Fruit fly (Drosophila melanogaster) whole organism, embryonic: ENCODE results near the gene GatB.

Experiments used
- Asciz ChIP-seq: fragments of 200-800 bp; sonication (Bioruptor generic); optimal IDR thresholded peaks from 2 replicates; lab custom pipeline; 2017; ENCODE audit warnings: missing biosample characterization, mild to moderate bottlenecking, missing genetic modification characterization, missing genetic modification reagents
- CG10959 ChIP-seq: fragments of 200-800 bp; sonication (Bioruptor generic); IDR thresholded peaks from 2 replicates; pipeline ENCODE4 v1.3.6; 2022; ENCODE audit warnings: missing biosample characterization, missing genetic modification characterization
- CG11456 ChIP-seq: fragments of 200-800 bp; sonication (Bioruptor generic); IDR thresholded peaks from 3 replicates; pipeline ENCODE4 v1.3.6; 2022; ENCODE audit warnings: missing biosample characterization, missing genetic modification characterization
- CG12071 ChIP-seq: fragments of 200-800 bp; sonication (Bioruptor generic); optimal IDR thresholded peaks from 3 replicates; lab custom pipeline; 2018; ENCODE audit warnings: missing biosample characterization, mild to moderate bottlenecking, missing genetic modification characterization
- CG12236 ChIP-seq: fragments of 200-800 bp; sonication (Bioruptor generic); optimal IDR thresholded peaks from 2 replicates; lab custom pipeline; 2016; ENCODE audit warnings: missing biosample characterization, missing genetic modification characterization
- CG14667 ChIP-seq: fragments of 200-800 bp; sonication (Bioruptor generic); IDR thresholded peaks from 2 replicates; pipeline ENCODE4 v1.3.6; 2022; ENCODE audit warnings: missing biosample characterization, missing genetic modification characterization
- CG17568 ChIP-seq: fragments of 200-800 bp; sonication (Bioruptor generic); optimal IDR thresholded peaks from 2 replicates; lab custom pipeline; 2018; ENCODE audit warnings: missing biosample characterization, mild to moderate bottlenecking, missing genetic modification characterization, moderate library complexity
- CG18619 ChIP-seq: fragments of 200-800 bp; sonication (Bioruptor generic); optimal IDR thresholded peaks from 3 replicates; lab custom pipeline; 2017; ENCODE audit warnings: missing biosample characterization, mild to moderate bottlenecking, missing genetic modification characterization
- CG18764 ChIP-seq: fragments of 200-800 bp; sonication (Bioruptor generic); optimal IDR thresholded peaks from 3 replicates; lab custom pipeline; 2016; ENCODE audit warnings: missing biosample characterization, missing genetic modification characterization
- CG2129 ChIP-seq: fragments of 200-800 bp; sonication (Bioruptor generic); IDR thresholded peaks from 2 replicates; pipeline ENCODE4 v1.3.6; 2022; ENCODE audit warnings: missing biosample characterization, missing genetic modification characterization; ENCODE audit not compliant: partially characterized antibody
- CG32532 ChIP-seq: fragments of 200-800 bp; sonication (Bioruptor generic); IDR thresholded peaks from 2 replicates; pipeline ENCODE4 v1.3.6; 2022; ENCODE audit warnings: missing biosample characterization, missing genetic modification characterization
- CG3407 ChIP-seq: fragments of 200-800 bp; sonication (Bioruptor generic); optimal IDR thresholded peaks from 2 replicates; lab custom pipeline; 2018; ENCODE audit warnings: missing biosample characterization, mild to moderate bottlenecking, missing genetic modification characterization
- CG34422 ChIP-seq: fragments of 200-800 bp; sonication (Bioruptor generic); IDR thresholded peaks from 3 replicates; pipeline ENCODE4 v1.3.6; 2022; ENCODE audit warnings: missing biosample characterization, missing genetic modification characterization
- CG42726 ChIP-seq: fragments of 200-800 bp; sonication (Bioruptor generic); IDR thresholded peaks from 2 replicates; pipeline ENCODE4 v1.3.6; 2022; ENCODE audit warnings: missing biosample characterization, missing genetic modification characterization; ENCODE audit not compliant: partially characterized antibody
- CG4820 ChIP-seq: fragments of 200-800 bp; sonication (Bioruptor generic); optimal IDR thresholded peaks from 3 replicates; lab custom pipeline; 2016; ENCODE audit warnings: missing biosample characterization, missing genetic modification characterization
- CG7372 ChIP-seq: fragments of 200-800 bp; sonication (Bioruptor generic); IDR thresholded peaks from 2 replicates; pipeline ENCODE4 v1.3.6; 2022; ENCODE audit warnings: missing biosample characterization, missing genetic modification characterization
- CG7556 ChIP-seq: fragments of 200-800 bp; sonication (Bioruptor generic); optimal IDR thresholded peaks from 2 replicates; lab custom pipeline; 2017; ENCODE audit warnings: missing biosample characterization, mild to moderate bottlenecking, missing genetic modification characterization
- CG7928 ChIP-seq: fragments of 200-800 bp; sonication (Bioruptor generic); optimal IDR thresholded peaks from 2 replicates; lab custom pipeline; 2017; ENCODE audit warnings: missing biosample characterization, mild to moderate bottlenecking, missing genetic modification characterization
- CG7987 ChIP-seq: fragments of 200-800 bp; sonication (Bioruptor generic); optimal IDR thresholded peaks from 2 replicates; lab custom pipeline; 2018; ENCODE audit warnings: missing biosample characterization, mild to moderate bottlenecking, missing genetic modification characterization, moderate library complexity
- CG9437 ChIP-seq: fragments of 200-800 bp; sonication (Bioruptor generic); optimal IDR thresholded peaks from 2 replicates; lab custom pipeline; 2018; ENCODE audit warnings: missing biosample characterization, mild to moderate bottlenecking, missing genetic modification characterization
- CG9817 ChIP-seq: fragments of 200-800 bp; sonication (Bioruptor generic); optimal IDR thresholded peaks from 2 replicates; lab custom pipeline; 2018; ENCODE audit warnings: missing biosample characterization, mild to moderate bottlenecking, missing genetic modification characterization, moderate library complexity
- D ChIP-seq, 2 experiments: fragments of 200-800 bp in 1 of 2; fragments of >200 bp in 1 of 2; sonication (Bioruptor generic) in 1 of 2; optimal IDR thresholded peaks; 2 replicates in 1 of 2; 3 replicates in 1 of 2; lab custom pipeline; 2017; ENCODE audit warnings: mild to moderate bottlenecking in 1 of 2, missing biosample characterization in 1 of 2, missing genetic modification characterization in 1 of 2, missing genetic modification reagents in 1 of 2
- Deaf1 ChIP-seq: fragments of 200-800 bp; optimal IDR thresholded peaks from 3 replicates; lab custom pipeline; 2019; ENCODE audit warnings: missing biosample characterization, mild to moderate bottlenecking, missing genetic modification characterization, moderate library complexity
- Dll ChIP-seq: fragments of 200-800 bp; sonication (Bioruptor generic); IDR thresholded peaks from 4 replicates; pipeline ENCODE4 v1.3.6; 2022; ENCODE audit warnings: missing biosample characterization, missing genetic modification characterization; ENCODE audit not compliant: partially characterized antibody
- E2f2 ChIP-seq: fragments of 200-800 bp; sonication (Bioruptor generic); IDR thresholded peaks from 2 replicates; pipeline ENCODE4 v1.3.6; 2022; ENCODE audit warnings: missing biosample characterization, missing genetic modification characterization
- Hey ChIP-seq: fragments of 200-800 bp; sonication (Bioruptor generic); optimal IDR thresholded peaks from 3 replicates; lab custom pipeline; 2018; ENCODE audit warnings: missing biosample characterization, mild to moderate bottlenecking, missing genetic modification characterization
- Kr ChIP-seq: fragments of 200-800 bp; sonication (Bioruptor generic); optimal IDR thresholded peaks from 2 replicates; lab custom pipeline; 2017; ENCODE audit warnings: missing biosample characterization, mild to moderate bottlenecking, missing genetic modification characterization
- MBD-R2 ChIP-seq: fragments of 200-800 bp; sonication (Bioruptor generic); IDR thresholded peaks from 2 replicates; pipeline ENCODE4 v1.3.6; 2022; ENCODE audit warnings: missing biosample characterization, missing genetic modification characterization
- Mrtf ChIP-seq: fragments of 200-800 bp; sonication (Bioruptor generic); IDR thresholded peaks from 3 replicates; pipeline ENCODE4 v1.3.6; 2022; ENCODE audit warnings: missing biosample characterization, missing genetic modification characterization
- Nf-YC ChIP-seq: fragments of 200-800 bp; optimal IDR thresholded peaks from 3 replicates; lab custom pipeline; 2019; ENCODE audit warnings: missing biosample characterization, mild to moderate bottlenecking, missing genetic modification characterization, moderate library complexity
- NfI ChIP-seq: fragments of 200-800 bp; sonication (Bioruptor generic); optimal IDR thresholded peaks from 3 replicates; lab custom pipeline; 2018; ENCODE audit warnings: missing biosample characterization, mild to moderate bottlenecking, missing genetic modification characterization, moderate library complexity
- ac ChIP-seq: fragments of 200-800 bp; sonication (Bioruptor generic); optimal IDR thresholded peaks from 3 replicates; lab custom pipeline; 2017; ENCODE audit warnings: missing biosample characterization, mild to moderate bottlenecking, missing genetic modification characterization
- al ChIP-seq: fragments of 200-800 bp; sonication (Bioruptor generic); IDR thresholded peaks from 2 replicates; pipeline ENCODE4 v1.3.6; 2022; ENCODE audit warnings: missing biosample characterization, missing genetic modification characterization
- bigmax ChIP-seq: fragments of 200-800 bp; sonication (Bioruptor generic); optimal IDR thresholded peaks from 2 replicates; lab custom pipeline; 2018; ENCODE audit warnings: missing biosample characterization, mild to moderate bottlenecking, missing genetic modification characterization
- bsh ChIP-seq, 2 experiments: fragments of 200-800 bp; sonication (Bioruptor generic); optimal IDR thresholded peaks; 2 replicates each; lab custom pipeline; 2017 to 2018; ENCODE audit warnings: mild to moderate bottlenecking in 2 of 2, missing biosample characterization in 2 of 2, missing genetic modification characterization in 2 of 2, moderate library complexity in 1 of 2
- btn ChIP-seq: fragments of 200-800 bp; sonication (Bioruptor generic); optimal IDR thresholded peaks from 2 replicates; lab custom pipeline; 2016; ENCODE audit warnings: missing biosample characterization, missing genetic modification characterization
- dati ChIP-seq: fragments of 200-800 bp; sonication (Bioruptor generic); IDR thresholded peaks from 2 replicates; pipeline ENCODE4 v1.3.6; 2022; ENCODE audit warnings: missing biosample characterization, missing genetic modification characterization
- fd102C ChIP-seq: fragments of 200-800 bp; sonication (Bioruptor generic); optimal IDR thresholded peaks from 2 replicates; lab custom pipeline; 2018; ENCODE audit warnings: missing biosample characterization, mild to moderate bottlenecking, missing genetic modification characterization, moderate library complexity
- hb ChIP-seq: fragments of 200-800 bp; sonication (Bioruptor generic); IDR thresholded peaks from 3 replicates; pipeline ENCODE4 v1.3.6; 2022; ENCODE audit warnings: missing biosample characterization, missing genetic modification characterization; ENCODE audit not compliant: partially characterized antibody
- hbn ChIP-seq: fragments of 200-800 bp; sonication (Bioruptor generic); IDR thresholded peaks from 2 replicates; pipeline ENCODE4 v1.3.6; 2022; ENCODE audit warnings: missing biosample characterization, missing genetic modification characterization; ENCODE audit not compliant: partially characterized antibody
- hkb ChIP-seq, 2 experiments: fragments of 200-800 bp in 1 of 2; fragments of >200 bp in 1 of 2; sonication (Bioruptor generic) in 1 of 2; IDR thresholded peaks in 1 of 2; optimal IDR thresholded peaks in 1 of 2; 2 replicates each; pipeline versions ENCODE4 v1.3.6 to Lab custom; 2017 to 2022; ENCODE audit warnings: missing biosample characterization in 1 of 2, missing genetic modification characterization in 1 of 2
- inv ChIP-seq: fragments of 200-800 bp; sonication (Bioruptor generic); IDR thresholded peaks from 2 replicates; pipeline ENCODE4 v1.3.6; 2022; ENCODE audit warnings: missing biosample characterization, missing genetic modification characterization; ENCODE audit not compliant: partially characterized antibody
- lola ChIP-seq, 3 experiments: fragments of >200 bp in 2 of 3; fragments of 200-800 bp in 1 of 3; sonication (Bioruptor generic) in 1 of 3; optimal IDR thresholded peaks; 2 replicates each; lab custom pipeline; 2017 to 2019; ENCODE audit warnings: missing biosample characterization in 3 of 3, missing genetic modification characterization in 3 of 3, mild to moderate bottlenecking in 1 of 3, moderate library complexity in 1 of 3
- nmo ChIP-seq: fragments of 200-800 bp; sonication (Bioruptor generic); optimal IDR thresholded peaks from 2 replicates; lab custom pipeline; 2018; ENCODE audit warnings: missing biosample characterization, mild to moderate bottlenecking, missing genetic modification characterization, moderate library complexity
- sob ChIP-seq: fragments of 200-800 bp; sonication (Bioruptor generic); IDR thresholded peaks from 2 replicates; pipeline ENCODE4 v1.3.6; 2022; ENCODE audit warnings: missing biosample characterization, missing genetic modification characterization
- sr ChIP-seq: fragments of 200-800 bp; sonication (Bioruptor generic); IDR thresholded peaks from 3 replicates; pipeline ENCODE4 v1.3.6; 2022; ENCODE audit warnings: missing biosample characterization, missing genetic modification characterization
- unc-4 ChIP-seq: fragments of 200-800 bp; sonication (Bioruptor generic); IDR thresholded peaks from 2 replicates; pipeline ENCODE4 v1.3.6; 2022; ENCODE audit warnings: missing biosample characterization, missing genetic modification characterization; ENCODE audit not compliant: partially characterized antibody
- wor ChIP-seq: fragments of 200-800 bp; sonication (Bioruptor generic); IDR thresholded peaks from 2 replicates; pipeline ENCODE4 v1.3.6; 2022; ENCODE audit warnings: missing biosample characterization, missing genetic modification characterization

Gene GatB

dm6 chr3R:24163556-24164022, 33.5 kb upstream of the GatB start, which contains the start of gene Apc2 (continued):
- TF ChIP-seq CG7556: peak; percentile 60
- TF ChIP-seq inv (GFP tag; lab: Robert Waterston, UW): no peak
- TF ChIP-seq sr (GFP tag; lab: Robert Waterston, UW): no peak
- no peak for TF ChIP-seq hkb (optimal IDR thresholded peaks at IDR 0.05; lab: Kevin White, UChicago)
- TF ChIP-seq hkb (GFP tag; IDR thresholded peaks at IDR 0.05; lab: Robert Waterston, UW): peak; percentile 68
- TF ChIP-seq nmo: peak; percentile 77
- no peak; the same call in 1 of the 2 replicates for TF ChIP-seq E2f2 (GFP tag; lab: Robert Waterston, UW)
- no peak for TF ChIP-seq fd102C (GFP tag; lab: Kevin White, UChicago)
- 0 out of 2 replicates have a peak, but pooled peaks have one; percentile 12 for TF ChIP-seq wor (GFP tag; lab: Robert Waterston, UW)
- TF ChIP-seq bsh (GFP tag; optimal IDR thresholded peaks at IDR 0.05; lab: Kevin White, UChicago): peak in 1 of 2 experiments; percentile 63
- no peak for TF ChIP-seq CG11456 (GFP tag; lab: Robert Waterston, UW)
- TF ChIP-seq hbn (GFP tag; lab: Robert Waterston, UW): no peak; the same call in 1 of the 2 replicates
- TF ChIP-seq CG7928 (GFP tag; lab: Kevin White, UChicago): no peak
- TF ChIP-seq CG9817: peak; percentile 58
- TF ChIP-seq ac (GFP tag; lab: Kevin White, UChicago): no peak
- no peak for TF ChIP-seq CG12071
- no peak for TF ChIP-seq dati (GFP tag; lab: Robert Waterston, UW)
- peak; percentile 78 for TF ChIP-seq Dll (GFP tag; lab: Robert Waterston, UW)
- TF ChIP-seq Nf-YC (tag; lab: Kevin White, UChicago): peak; percentile 62
- no peak for TF ChIP-seq CG42726 (GFP tag; lab: Robert Waterston, UW)
- no peak for TF ChIP-seq bigmax
- no peak for TF ChIP-seq Kr (GFP tag; lab: Kevin White, UChicago)
- peak; percentile 45 for TF ChIP-seq al (GFP tag; lab: Robert Waterston, UW)
- no peak for TF ChIP-seq btn (GFP tag; lab: Kevin White, UChicago)
- no peak for TF ChIP-seq CG17568 (GFP tag; lab: Kevin White, UChicago)
- no peak for TF ChIP-seq MBD-R2 (GFP tag; lab: Robert Waterston, UW)
- peak in 1 of 3 experiments; percentile 68 for TF ChIP-seq lola (GFP tag; optimal IDR thresholded peaks at IDR 0.05; lab: Kevin White, UChicago)
- TF ChIP-seq CG18619 (GFP tag; lab: Kevin White, UChicago): peak; percentile 39
- TF ChIP-seq CG4820 (GFP tag; lab: Kevin White, UChicago): peak; percentile 6
- TF ChIP-seq Asciz (GFP tag; lab: Kevin White, UChicago): no peak
- TF ChIP-seq CG14667: peak; percentile 28; the same call in 1 of the 2 replicates
- TF ChIP-seq CG3407 (GFP tag; lab: Kevin White, UChicago): no peak
- no peak; the same call in 1 of the 2 replicates for TF ChIP-seq sob (GFP tag; lab: Robert Waterston, UW)
- no peak for TF ChIP-seq D (optimal IDR thresholded peaks at IDR 0.05; lab: Kevin White, UChicago)
- peak; percentile 16 for TF ChIP-seq D (GFP tag; optimal IDR thresholded peaks at IDR 0.05; lab: Kevin White, UChicago)
- no peak for TF ChIP-seq CG12236 (GFP tag; lab: Kevin White, UChicago)
- no peak for TF ChIP-seq CG7372 (GFP tag; lab: Robert Waterston, UW)
- TF ChIP-seq CG2129 (GFP tag; lab: Robert Waterston, UW): peak; percentile 40; the same call in 1 of the 2 replicates
- no peak for TF ChIP-seq CG7987 (GFP tag; lab: Kevin White, UChicago)
- peak; percentile 13 for TF ChIP-seq CG18764 (GFP tag; lab: Kevin White, UChicago)
- peak; percentile 74 for TF ChIP-seq CG32532
- no peak for TF ChIP-seq hb (GFP tag; lab: Robert Waterston, UW)
- TF ChIP-seq CG10959 (GFP tag; lab: Robert Waterston, UW): no peak
- TF ChIP-seq Hey: no peak
- TF ChIP-seq Mrtf: no peak
- TF ChIP-seq NfI (GFP tag; lab: Kevin White, UChicago): peak; percentile 56
- peak; percentile 67; the same call in 2 of the 3 replicates for TF ChIP-seq CG34422 (GFP tag; lab: Robert Waterston, UW)
- peak; percentile 71; the same call in 1 of the 2 replicates for TF ChIP-seq unc-4
- no peak for TF ChIP-seq Deaf1 (tag; lab: Kevin White, UChicago)
- peak; percentile 98 for TF ChIP-seq CG9437 (GFP tag; lab: Kevin White, UChicago)
